Worm (Caenorhabditis elegans) whole organism, L4 larva: ENCODE results near the gene swan-1.

ENCODE experiments used
- F26F4.8 ChIP-seq: fragments of 200-800 bp; sonication (Bioruptor generic); conservative IDR thresholded peaks from 2 replicates; pipeline ENCODE4 v1.3.6; 2022; ENCODE audit warnings: missing genetic modification characterization, missing compliant biosample characterization
- F37D6.2 ChIP-seq: sonication (generic microtip); optimal IDR thresholded peaks from 2 replicates; lab custom pipeline; 2016; ENCODE audit warnings: mild to moderate bottlenecking, missing genetic modification characterization, missing compliant biosample characterization
- T26A8.4 ChIP-seq: fragments of 200-800 bp; sonication (Bioruptor generic); IDR thresholded peaks from 2 replicates; pipeline ENCODE4 v1.3.6; 2022; ENCODE audit warnings: missing genetic modification characterization, missing compliant biosample characterization
- Y105C5A.15 ChIP-seq: fragments of 200-800 bp; sonication (Bioruptor generic); IDR thresholded peaks from 2 replicates; pipeline ENCODE4 v1.3.6; 2022; ENCODE audit warnings: missing genetic modification characterization, missing compliant biosample characterization
- aha-1 ChIP-seq: fragments of 150-350 bp; peaks from one replicate; lab custom pipeline; 2014; ENCODE audit warnings: missing biosample characterization, missing genetic modification characterization
- ama-1 ChIP-seq: fragments of 150-350 bp; optimal IDR thresholded peaks from 2 replicates; lab custom pipeline; 2014; ENCODE audit warnings: inconsistent platforms, mixed read lengths
- arid-1 ChIP-seq: fragments of 200-800 bp; sonication (Bioruptor generic); conservative IDR thresholded peaks from 2 replicates; pipeline ENCODE4 v1.3.6; 2022; ENCODE audit warnings: missing genetic modification reagents, missing genetic modification characterization, missing compliant biosample characterization
- ceh-32 ChIP-seq: sonication (generic microtip); optimal IDR thresholded peaks from 2 replicates; lab custom pipeline; 2016; ENCODE audit warnings: mild to moderate bottlenecking, missing genetic modification characterization, missing compliant biosample characterization; ENCODE audit not compliant: poor library complexity
- ceh-82 ChIP-seq: sonication (generic microtip); optimal IDR thresholded peaks from 2 replicates; lab custom pipeline; 2017; ENCODE audit warnings: missing biosample characterization, missing genetic modification characterization
- dmd-6 ChIP-seq: fragments of 200-800 bp; sonication (Bioruptor generic); IDR thresholded peaks from 2 replicates; pipeline ENCODE4 v1.3.6; 2022; ENCODE audit warnings: missing genetic modification reagents, missing genetic modification characterization, missing compliant biosample characterization
- dmd-9 ChIP-seq: fragments of 200-800 bp; sonication (Bioruptor generic); IDR thresholded peaks from 2 replicates; pipeline ENCODE4 v1.3.6; 2022; ENCODE audit warnings: missing genetic modification reagents, missing genetic modification characterization, missing compliant biosample characterization
- duxl-1 ChIP-seq: sonication (generic microtip); optimal IDR thresholded peaks from 2 replicates; lab custom pipeline; 2016; ENCODE audit warnings: mild to moderate bottlenecking, missing genetic modification characterization, moderate library complexity, missing compliant biosample characterization; ENCODE audit not compliant: poor library complexity
- dve-1 ChIP-seq: sonication (generic microtip); optimal IDR thresholded peaks from 2 replicates; lab custom pipeline; 2017; ENCODE audit warnings: antibody characterized with exemption, mild to moderate bottlenecking, missing genetic modification characterization, missing compliant biosample characterization; ENCODE audit not compliant: insufficient read depth
- fkh-10 ChIP-seq: fragments of 150-350 bp; optimal IDR thresholded peaks from 2 replicates; lab custom pipeline; 2014; ENCODE audit warnings: missing biosample characterization, missing genetic modification reagents, missing genetic modification characterization
- hlh-11 ChIP-seq: fragments of 200-800 bp; sonication (Bioruptor generic); optimal IDR thresholded peaks from 2 replicates; lab custom pipeline; 2018; ENCODE audit warnings: mild to moderate bottlenecking, missing genetic modification characterization, missing compliant biosample characterization
- hlh-30 ChIP-seq: sonication (generic microtip); optimal IDR thresholded peaks from 2 replicates; lab custom pipeline; 2017; ENCODE audit warnings: antibody characterized with exemption, mild to moderate bottlenecking, missing genetic modification characterization, missing compliant biosample characterization; ENCODE audit not compliant: insufficient read depth
- hmg-1.1 ChIP-seq: fragments of 200-800 bp; sonication (Bioruptor generic); IDR thresholded peaks from 2 replicates; pipeline ENCODE4 v1.3.6; 2022; ENCODE audit warnings: missing genetic modification reagents, missing genetic modification characterization, missing compliant biosample characterization
- jun-1 ChIP-seq: fragments of 150-350 bp; optimal IDR thresholded peaks from 2 replicates; lab custom pipeline; 2014; ENCODE audit warnings: missing biosample characterization, missing genetic modification reagents, missing genetic modification characterization
- mep-1 ChIP-seq: fragments of 150-350 bp; sonication (generic microtip); optimal IDR thresholded peaks from 3 replicates; lab custom pipeline; 2014; ENCODE audit warnings: missing biosample characterization, missing genetic modification characterization
- nhr-25 ChIP-seq: sonication (generic microtip); optimal IDR thresholded peaks from 2 replicates; lab custom pipeline; 2017; ENCODE audit warnings: missing genetic modification characterization, mild to moderate bottlenecking, missing compliant biosample characterization, antibody characterized with exemption, moderate library complexity, borderline replicate concordance; ENCODE audit not compliant: insufficient read depth
- nhr-28 ChIP-seq: fragments of 150-350 bp; optimal IDR thresholded peaks from 2 replicates; lab custom pipeline; 2014; ENCODE audit warnings: missing biosample characterization, missing genetic modification characterization
- pha-4 ChIP-seq, 2 experiments: fragments of 150-350 bp in 1 of 2; fragments of 200-800 bp in 1 of 2; sonication (Bioruptor generic) in 1 of 2; IDR thresholded peaks in 1 of 2; optimal IDR thresholded peaks in 1 of 2; 2 replicates each; pipeline versions ENCODE4 v1.3.6 to Lab custom; 2014 to 2022; ENCODE audit warnings: missing genetic modification characterization in 2 of 2, missing genetic modification reagents in 2 of 2, missing biosample characterization in 1 of 2, missing compliant biosample characterization in 1 of 2
- set-16 ChIP-seq: fragments of 200-800 bp; sonication (Bioruptor generic); IDR thresholded peaks from 2 replicates; pipeline ENCODE4 v1.3.6; 2022; ENCODE audit warnings: missing genetic modification reagents, missing genetic modification characterization, missing compliant biosample characterization
- snpc-1.2 ChIP-seq: fragments of 200-800 bp; sonication (Bioruptor generic); IDR thresholded peaks from 2 replicates; pipeline ENCODE4 v1.3.6; 2022; ENCODE audit warnings: missing genetic modification reagents, missing genetic modification characterization, missing compliant biosample characterization
- spr-1 ChIP-seq: sonication (generic microtip); optimal IDR thresholded peaks from 2 replicates; lab custom pipeline; 2016; ENCODE audit warnings: mild to moderate bottlenecking, missing genetic modification characterization, missing compliant biosample characterization
- tra-1 ChIP-seq: fragments of 200-800 bp; sonication (Bioruptor generic); IDR thresholded peaks from 2 replicates; pipeline ENCODE4 v1.3.6; 2022; ENCODE audit warnings: missing genetic modification reagents, missing genetic modification characterization, missing compliant biosample characterization
- unc-39 ChIP-seq: sonication (generic microtip); optimal IDR thresholded peaks from 2 replicates; lab custom pipeline; 2017; ENCODE audit warnings: missing biosample characterization, missing genetic modification characterization
- unc-62 ChIP-seq, 3 experiments: fragments of 150-350 bp in 1 of 3; sonication (generic microtip); optimal IDR thresholded peaks in 2 of 3; peaks in 1 of 3; 1 replicate in 1 of 3; 2 replicates in 2 of 3; lab custom pipeline; 2014 to 2017; ENCODE audit warnings: missing biosample characterization in 3 of 3, missing genetic modification characterization in 3 of 3, missing genetic modification reagents in 3 of 3, missing genotype in 1 of 3
- zag-1 ChIP-seq: fragments of 150-350 bp; optimal IDR thresholded peaks from 2 replicates; lab custom pipeline; 2014; ENCODE audit warnings: missing biosample characterization, missing genetic modification characterization
- zfp-2 ChIP-seq: sonication (generic microtip); optimal IDR thresholded peaks from 2 replicates; lab custom pipeline; 2016; ENCODE audit warnings: mild to moderate bottlenecking, missing genetic modification characterization, missing compliant biosample characterization
- ztf-7 ChIP-seq: fragments of 150-350 bp; optimal IDR thresholded peaks from 2 replicates; lab custom pipeline; 2014; ENCODE audit warnings: missing biosample characterization, missing genetic modification characterization

Gene swan-1

DNA sequence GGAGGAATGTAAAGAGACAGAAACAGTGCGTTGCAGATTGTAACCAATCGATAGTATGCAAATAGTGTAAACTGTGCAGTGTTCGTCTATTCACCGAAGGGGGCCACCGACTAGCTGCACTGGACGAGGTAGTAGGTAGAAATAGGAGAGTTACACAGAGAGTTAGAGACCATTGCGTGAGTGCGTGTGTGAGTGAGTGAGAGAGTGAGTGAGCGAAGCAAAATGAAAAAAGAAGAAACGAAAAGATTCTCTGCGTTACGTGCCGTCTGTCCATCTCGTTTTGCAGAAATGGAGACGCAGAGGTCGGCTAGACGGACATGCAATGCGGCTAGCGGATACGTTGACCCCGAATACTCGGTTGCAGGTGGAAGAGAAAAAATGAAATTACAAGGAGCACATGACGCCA lies 1.4 kb upstream of the swan-1 start (continued):
- TF ChIP-seq F37D6.2 (peak; percentile 25), F26F4.8 (GFP tag; lab: Robert Waterston, UW) (no peak), hlh-11 (tag; lab: Kevin White, UChicago) (peak; percentile 83), unc-39 (tag; lab: Kevin White, UChicago) (no peak), ceh-82 (tag; lab: Kevin White, UChicago) (no peak), nhr-28 (tag; lab: Kevin White, UChicago) (peak; percentile 66), nhr-25 (tag; lab: Kevin White, UChicago) (peak; percentile 28), ama-1 (lab: Kevin White, UChicago) (no peak)

DNA sequence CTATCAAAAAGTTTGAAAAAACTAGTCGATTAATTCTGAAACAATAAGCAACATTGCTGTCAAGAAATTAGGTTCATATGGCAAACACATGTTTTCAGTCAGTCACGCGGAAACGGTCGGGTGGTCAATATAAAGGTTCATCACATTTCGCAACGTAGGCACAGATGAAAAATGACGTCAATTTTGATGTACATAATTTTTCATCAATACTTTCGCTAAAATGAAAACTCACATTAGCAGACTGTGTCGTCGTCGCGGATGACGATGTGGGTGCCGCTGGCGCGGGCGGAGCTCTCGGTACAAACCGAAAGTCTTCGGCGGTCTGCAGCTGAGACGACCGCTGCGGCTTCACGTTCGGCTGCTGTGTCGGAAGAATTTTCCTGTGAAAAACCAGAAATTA lies 3.1 kb downstream of the swan-1 start, which contains the start of gene swan-2:
Gene swan-2, minus strand, starts transcription at position 380 of the 400 bp plus-strand sequence.
- no peak for TF ChIP-seq spr-1 (tag; lab: Kevin White, UChicago)
- no peak for TF ChIP-seq duxl-1 (tag; lab: Kevin White, UChicago)
- no peak for TF ChIP-seq hmg-1.1
- TF ChIP-seq jun-1 (tag; lab: Kevin White, UChicago), result no peak
- TF ChIP-seq unc-62 (GFP tag; optimal IDR thresholded peaks at IDR 0.05 in 1 of 2; lab: Kevin White, UChicago), result peak in 1 of 2 experiments; percentile 82
- no peak for TF ChIP-seq unc-62 (tag; optimal IDR thresholded peaks at IDR 0.05; lab: Kevin White, UChicago)
- TF ChIP-seq set-16 (GFP tag; lab: Robert Waterston, UW), result peak; percentile 77
- no peak for TF ChIP-seq ztf-7 (tag; lab: Kevin White, UChicago)
- peak; percentile 36 for TF ChIP-seq hlh-30 (tag; lab: Kevin White, UChicago)
- TF ChIP-seq, all 104 proteins: peak for 3

DNA sequence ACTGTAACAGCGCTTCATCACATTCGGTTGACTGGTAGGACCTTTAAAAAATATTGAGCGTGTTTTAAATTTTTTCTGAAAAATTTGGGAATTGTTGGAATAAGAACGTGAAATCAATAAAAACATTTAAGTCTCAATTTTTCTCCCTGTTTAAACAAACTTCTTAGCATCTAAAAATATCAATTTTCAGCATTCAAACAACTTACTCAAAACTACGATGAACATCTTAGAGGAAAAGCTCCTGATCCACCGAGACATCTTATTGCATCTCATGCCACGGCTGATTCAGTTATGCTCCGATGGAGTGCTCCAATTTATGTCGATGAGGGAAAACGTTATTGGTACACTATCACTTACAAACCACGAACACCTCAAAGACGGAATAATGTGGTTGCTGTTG lies 7.8 kb downstream of the swan-1 start:
- TF ChIP-seq T26A8.4 (no peak), tra-1 (no peak), dmd-6 (GFP tag; lab: Robert Waterston, UW) (no peak), snpc-1.2 (no peak), dve-1 (tag; lab: Kevin White, UChicago) (no peak), unc-62 (GFP tag; optimal IDR thresholded peaks at IDR 0.05 in 1 of 2; lab: Kevin White, UChicago) (peak in 1 of 2 experiments; percentile 92), unc-62 (tag; optimal IDR thresholded peaks at IDR 0.05; lab: Kevin White, UChicago) (no peak), zag-1 (tag; lab: Kevin White, UChicago) (no peak), ceh-32 (tag; lab: Kevin White, UChicago) (no peak), pha-4 (GFP tag; IDR thresholded peaks at IDR 0.05; lab: Robert Waterston, UW) (no peak), pha-4 (tag; optimal IDR thresholded peaks at IDR 0.05; lab: Kevin White, UChicago) (no peak)

DNA sequence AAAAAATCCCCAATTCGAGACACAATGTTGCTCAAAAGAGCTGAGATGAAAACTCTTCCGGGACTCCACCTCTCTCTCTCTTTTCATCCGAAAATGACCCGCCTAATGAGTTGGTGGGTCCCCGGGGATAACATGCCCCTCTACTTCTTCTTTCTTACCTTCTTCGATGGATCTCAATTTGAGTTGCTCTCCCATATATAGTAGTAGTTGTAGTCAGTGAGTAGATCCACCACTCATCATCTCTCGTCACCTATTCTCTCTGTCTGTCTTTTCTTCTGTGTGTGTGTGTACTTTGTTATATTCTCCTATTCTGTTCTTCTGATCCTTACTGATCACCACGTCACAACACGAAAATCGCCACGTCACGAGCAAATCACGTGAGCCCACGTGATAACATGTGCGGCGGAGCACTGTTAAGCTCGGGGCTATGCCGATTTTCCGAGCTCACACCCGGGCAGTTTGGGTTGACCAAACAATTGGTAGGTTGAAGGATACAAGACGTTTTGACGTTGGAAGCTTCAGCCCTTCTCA lies 10.7 kb downstream of the swan-1 start, which contains the start of gene twk-32:
Gene twk-32, plus strand, starts transcription at position 396 of the 531 bp plus-strand sequence.
- peak; percentile 70 for TF ChIP-seq hlh-30 (tag; lab: Kevin White, UChicago)
- peak; percentile 35 for TF ChIP-seq hlh-11 (tag; lab: Kevin White, UChicago)
- TF ChIP-seq zfp-2, result no peak
- TF ChIP-seq hmg-1.1, result 0 out of 2 replicates have a peak, but pooled peaks have one; percentile 23
- TF ChIP-seq aha-1 (tag; lab: Kevin White, UChicago), result peak; percentile 73
- TF ChIP-seq dmd-9, result 0 out of 2 replicates have a peak, but pooled peaks have one; percentile 18
- peak; percentile 19 for TF ChIP-seq mep-1
- TF ChIP-seq arid-1, result no peak
- TF ChIP-seq ama-1 (lab: Kevin White, UChicago), result peak; percentile 68
- peak in 1 of 2 experiments; percentile 83 for TF ChIP-seq unc-62 (GFP tag; optimal IDR thresholded peaks at IDR 0.05 in 1 of 2; lab: Kevin White, UChicago)
- no peak for TF ChIP-seq unc-62 (tag; optimal IDR thresholded peaks at IDR 0.05; lab: Kevin White, UChicago)
- 0 out of 2 replicates have a peak, but pooled peaks have one; percentile 5 for TF ChIP-seq set-16 (GFP tag; lab: Robert Waterston, UW)
- TF ChIP-seq fkh-10 (GFP tag; lab: Kevin White, UChicago), result no peak
- 0 out of 2 replicates have a peak, but pooled peaks have one; percentile 40 for TF ChIP-seq Y105C5A.15 (GFP tag; lab: Robert Waterston, UW)
